Worm (Caenorhabditis elegans) whole organism, L2 larva: ENCODE results near the gene F14D7.9.
"Not testable (repeated sequence)": the region's sequence is repeated elsewhere in the genome, so short reads cannot be mapped to it uniquely, and the experiment has no call there.

ENCODE experiments used
- F13H6.1 ChIP-seq: sonication (generic microtip); optimal IDR thresholded peaks from 2 replicates; lab custom pipeline; 2016; ENCODE audit warnings: missing genetic modification characterization, missing compliant biosample characterization
- ZK546.5 ChIP-seq: sonication (generic microtip); optimal IDR thresholded peaks from 2 replicates; lab custom pipeline; 2017; ENCODE audit warnings: missing biosample characterization, missing genetic modification characterization
- aly-2 ChIP-seq: fragments of 150-350 bp; optimal IDR thresholded peaks from 2 replicates; lab custom pipeline; 2014; ENCODE audit warnings: missing biosample characterization, missing genetic modification characterization
- ceh-16 ChIP-seq: fragments of 150-350 bp; optimal IDR thresholded peaks from 2 replicates; lab custom pipeline; 2014; ENCODE audit warnings: missing biosample characterization, missing genetic modification characterization
- ceh-82 ChIP-seq: fragments of 150-350 bp; optimal IDR thresholded peaks from 2 replicates; lab custom pipeline; 2014; ENCODE audit warnings: missing biosample characterization, missing genetic modification characterization
- crh-2 ChIP-seq: sonication (generic microtip); optimal IDR thresholded peaks from 2 replicates; lab custom pipeline; 2017; ENCODE audit warnings: missing biosample characterization, missing genetic modification characterization
- egl-27 ChIP-seq: sonication (generic microtip); optimal IDR thresholded peaks from 3 replicates; lab custom pipeline; 2017; ENCODE audit warnings: missing biosample characterization, missing genetic modification reagents, missing genetic modification characterization
- elt-1 ChIP-seq: fragments of 150-350 bp; optimal IDR thresholded peaks from 2 replicates; lab custom pipeline; 2014; ENCODE audit warnings: missing biosample characterization, missing genetic modification characterization
- fos-1 ChIP-seq: fragments of 150-350 bp; optimal IDR thresholded peaks from 2 replicates; lab custom pipeline; 2014; ENCODE audit warnings: missing biosample characterization, missing genetic modification characterization
- lin-11 ChIP-seq: fragments of 150-350 bp; sonication (generic microtip); optimal IDR thresholded peaks from 2 replicates; lab custom pipeline; 2014; ENCODE audit warnings: missing biosample characterization, missing genetic modification characterization, inconsistent platforms, mixed read lengths
- lin-13 ChIP-seq: fragments of 150-350 bp; optimal IDR thresholded peaks from 2 replicates; lab custom pipeline; 2014; ENCODE audit warnings: missing biosample characterization, missing genetic modification reagents, missing genetic modification characterization
- lsy-2 ChIP-seq, 2 experiments: fragments of 150-350 bp in 1 of 2; sonication (generic microtip) in 1 of 2; optimal IDR thresholded peaks; 2 replicates each; lab custom pipeline; 2014 to 2017; ENCODE audit warnings: missing biosample characterization in 2 of 2, missing genetic modification characterization in 2 of 2
- mab-5 ChIP-seq: fragments of 150-350 bp; optimal IDR thresholded peaks from 2 replicates; lab custom pipeline; 2014; ENCODE audit warnings: missing biosample characterization, missing genetic modification characterization
- mbf-1 ChIP-seq: sonication (generic microtip); optimal IDR thresholded peaks from 2 replicates; lab custom pipeline; 2017; ENCODE audit warnings: missing biosample characterization, missing genetic modification characterization
- mdl-1 ChIP-seq, 2 experiments: fragments of 150-350 bp in 1 of 2; sonication (generic microtip) in 1 of 2; optimal IDR thresholded peaks; 2 replicates each; lab custom pipeline; 2017; ENCODE audit warnings: missing biosample characterization in 2 of 2, missing genetic modification characterization in 2 of 2
- nhr-10 ChIP-seq: sonication (generic microtip); optimal IDR thresholded peaks from 2 replicates; lab custom pipeline; 2017; ENCODE audit warnings: missing biosample characterization, missing genetic modification characterization
- nhr-11 ChIP-seq: fragments of 150-350 bp; optimal IDR thresholded peaks from 2 replicates; lab custom pipeline; 2014; ENCODE audit warnings: missing biosample characterization, missing genetic modification characterization
- nhr-237 ChIP-seq: fragments of 150-350 bp; optimal IDR thresholded peaks from 2 replicates; lab custom pipeline; 2014; ENCODE audit warnings: missing biosample characterization, missing genetic modification characterization
- nhr-6 ChIP-seq: fragments of 150-350 bp; optimal IDR thresholded peaks from 2 replicates; lab custom pipeline; 2014; ENCODE audit warnings: missing biosample characterization, missing genetic modification characterization
- peb-1 ChIP-seq: fragments of 150-350 bp; optimal IDR thresholded peaks from 2 replicates; lab custom pipeline; 2014; ENCODE audit warnings: missing biosample characterization, missing genetic modification characterization
- sem-4 ChIP-seq: fragments of 150-350 bp; optimal IDR thresholded peaks from 2 replicates; lab custom pipeline; 2014; ENCODE audit warnings: missing biosample characterization, missing genetic modification reagents, missing genetic modification characterization
- skn-1 ChIP-seq: sonication (generic microtip); optimal IDR thresholded peaks from 2 replicates; lab custom pipeline; 2017; ENCODE audit warnings: missing biosample characterization, missing genetic modification characterization
- snpc-4 ChIP-seq: fragments of 150-350 bp; optimal IDR thresholded peaks from 2 replicates; lab custom pipeline; 2014; ENCODE audit warnings: missing biosample characterization, missing genetic modification characterization
- unc-39 ChIP-seq: fragments of 150-350 bp; optimal IDR thresholded peaks from 2 replicates; lab custom pipeline; 2014; ENCODE audit warnings: missing biosample characterization, missing genetic modification characterization
- unc-55 ChIP-seq: fragments of 150-350 bp; sonication (generic microtip); optimal IDR thresholded peaks from 3 replicates; lab custom pipeline; 2014; ENCODE audit warnings: missing biosample characterization, missing genetic modification reagents, missing genetic modification characterization
- zag-1 ChIP-seq: fragments of 150-350 bp; optimal IDR thresholded peaks from 2 replicates; lab custom pipeline; 2014; ENCODE audit warnings: missing biosample characterization, missing genetic modification characterization
- ztf-1 ChIP-seq: fragments of 200-800 bp; sonication (Bioruptor generic); conservative IDR thresholded peaks from 2 replicates; pipeline ENCODE4 v1.3.6; 2022; ENCODE audit warnings: missing genetic modification characterization, missing compliant biosample characterization
- ztf-11 ChIP-seq: sonication (generic microtip); optimal IDR thresholded peaks from 2 replicates; lab custom pipeline; 2017; ENCODE audit warnings: missing biosample characterization, missing genetic modification characterization
- ztf-4 ChIP-seq: fragments of 150-350 bp; optimal IDR thresholded peaks from 2 replicates; lab custom pipeline; 2014; ENCODE audit warnings: missing biosample characterization, missing genetic modification characterization

The F14D7.9 gene

ce11 chrV:14301076-14301475, 6.6 kb downstream of the F14D7.9 start, which contains the start of gene F14D7.6:
F14D7.6 (plus strand) TSS chrV:14301413.
- TF ChIP-seq fos-1 (tag; lab: Kevin White, UChicago) (peak; percentile 52), ceh-82 (tag; lab: Kevin White, UChicago) (no peak)

DNA sequence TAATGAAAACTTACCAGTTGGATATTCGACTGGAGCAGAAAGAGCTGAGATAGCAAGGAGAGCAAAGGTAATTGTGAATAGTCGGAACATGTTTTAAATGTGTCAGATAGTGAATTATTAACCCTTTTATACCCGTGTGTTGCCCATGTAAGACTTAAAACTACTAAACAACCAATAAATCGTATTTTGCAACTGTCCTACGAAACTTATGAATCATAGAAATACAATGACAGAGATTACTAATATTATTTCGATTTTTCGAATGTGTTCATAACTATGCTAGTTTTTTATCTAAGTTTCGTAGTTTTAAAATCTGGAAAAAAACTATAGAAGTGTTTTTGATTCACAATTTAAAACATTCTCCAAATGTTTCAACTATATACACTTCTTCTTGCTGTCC, 12.3 kb downstream of the F14D7.9 start, which contains the start of gene spig-4:
spig-4 (minus strand) TSS at position 101 of the 400 bp plus-strand sequence.
- not testable (repeated sequence) for TF ChIP-seq crh-2 (tag; lab: Kevin White, UChicago); zag-1 (tag; lab: Kevin White, UChicago); lsy-2 (tag; optimal IDR thresholded peaks at IDR 0.05; lab: Kevin White, UChicago)

DNA sequence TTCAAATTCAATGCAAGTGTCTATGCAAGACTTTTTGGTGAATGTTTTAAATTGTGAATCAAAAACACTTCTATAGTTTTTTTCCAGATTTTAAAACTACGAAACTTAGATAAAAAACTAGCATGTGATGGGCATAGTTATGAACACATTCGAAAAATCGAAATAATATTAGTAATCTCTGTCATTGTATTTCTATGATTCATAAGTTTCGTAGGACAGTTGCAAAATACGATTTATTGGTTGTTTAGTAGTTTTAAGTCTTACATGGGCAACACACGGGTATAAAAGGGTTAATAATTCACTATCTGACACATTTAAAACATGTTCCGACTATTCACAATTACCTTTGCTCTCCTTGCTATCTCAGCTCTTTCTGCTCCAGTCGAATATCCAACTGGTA, 13.7 kb downstream of the F14D7.9 start, which contains the start of gene spig-5:
spig-5 (plus strand) TSS at position 301 of the 400 bp plus-strand sequence.
- not testable (repeated sequence) for TF ChIP-seq lsy-2 (tag; optimal IDR thresholded peaks at IDR 0.05; lab: Kevin White, UChicago); lin-11 (tag; lab: Kevin White, UChicago); ztf-11 (tag; lab: Kevin White, UChicago)

ce11 chrV:14309632-14310031, 15.1 kb downstream of the F14D7.9 start, which contains the start of gene F14D7.14:
F14D7.14 (plus strand) TSS chrV:14309932.
- TF ChIP-seq skn-1, ztf-11, sem-4 (tag; lab: Kevin White, UChicago): not testable (repeated sequence)

DNA sequence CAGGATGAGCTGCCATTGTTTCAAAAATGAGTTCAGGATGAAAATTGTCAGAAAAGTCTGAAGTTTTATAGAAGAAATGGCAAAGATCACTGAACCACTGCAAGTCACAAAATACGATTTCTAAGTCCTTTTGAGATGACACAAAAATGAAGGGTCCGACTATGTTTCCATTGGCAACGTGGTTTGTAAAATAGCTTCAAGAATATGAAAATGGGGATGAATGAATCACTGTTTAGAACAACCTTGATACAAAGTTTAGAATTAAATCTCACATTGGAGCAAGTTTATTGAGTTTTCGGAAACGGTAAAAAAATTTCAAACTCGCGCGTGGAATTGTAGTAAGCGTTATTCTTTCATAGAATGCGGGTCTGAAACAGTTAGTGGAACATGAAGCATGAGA, 16.6 kb downstream of the F14D7.9 start, which contains the start of gene ddn-3:
ddn-3 (minus strand) TSS at position 101 of the 400 bp plus-strand sequence.
- TF ChIP-seq elt-1 (no peak), ztf-4 (tag; lab: Kevin White, UChicago) (no peak), snpc-4 (tag; lab: Kevin White, UChicago) (no peak), aly-2 (tag; lab: Kevin White, UChicago) (no peak), unc-39 (tag; lab: Kevin White, UChicago) (no peak)

DNA sequence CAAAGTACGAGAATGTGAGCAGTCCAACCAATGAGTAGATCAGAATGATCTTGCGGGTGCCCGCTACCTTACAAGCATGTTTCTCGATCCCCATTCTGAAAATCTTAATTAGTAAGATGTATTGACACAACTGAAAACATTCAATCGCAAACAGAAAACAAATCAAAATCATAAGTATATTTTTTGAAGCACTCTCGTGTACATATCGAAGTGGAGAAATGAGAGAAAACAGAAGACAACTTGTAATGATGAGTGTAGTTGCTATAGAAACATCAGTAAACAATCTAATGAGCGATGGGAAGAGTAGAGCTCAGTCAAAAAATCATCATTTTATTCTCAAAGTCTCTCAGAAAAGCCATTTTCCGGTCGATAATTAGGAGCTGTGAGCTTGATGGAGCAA, 18.2 kb downstream of the F14D7.9 start, which contains the start of gene F14D7.8:
F14D7.8 (minus strand) TSS at position 101 of the 400 bp plus-strand sequence.
- TF ChIP-seq nhr-11 (tag; lab: Kevin White, UChicago) (no peak), ztf-1 (GFP tag; lab: Robert Waterston, UW) (no peak), peb-1 (tag; lab: Kevin White, UChicago) (no peak), nhr-6 (no peak), lsy-2 (tag; optimal IDR thresholded peaks at IDR 0.05; lab: Kevin White, UChicago) (no peak), egl-27 (tag; lab: Kevin White, UChicago) (no peak), unc-55 (no peak), nhr-237 (tag; lab: Kevin White, UChicago) (no peak), lin-11 (tag; lab: Kevin White, UChicago) (no peak), F13H6.1 (tag; lab: Kevin White, UChicago) (no peak), ztf-11 (tag; lab: Kevin White, UChicago) (no peak)
- TF ChIP-seq, all 48 proteins: peak for 0

ce11 chrV:14314236-14314635, 19.7 kb downstream of the F14D7.9 start, which contains the start of gene F47B8.1:
F47B8.1 (minus strand) TSS chrV:14314336.
- no peak for TF ChIP-seq ztf-1 (GFP tag; lab: Robert Waterston, UW)

- TF ChIP-seq mdl-1 (tag; optimal IDR thresholded peaks at IDR 0.05; lab: Kevin White, UChicago): no peak
- no peak for TF ChIP-seq ztf-11 (tag; lab: Kevin White, UChicago)
- TF ChIP-seq nhr-10 (tag; lab: Kevin White, UChicago): no peak
- no peak for TF ChIP-seq elt-1
- TF ChIP-seq mab-5: no peak
- TF ChIP-seq lin-13: no peak
- no peak for TF ChIP-seq mbf-1 (tag; lab: Kevin White, UChicago)
- no peak for TF ChIP-seq ZK546.5 (tag; lab: Kevin White, UChicago)
- TF ChIP-seq ceh-16 (tag; lab: Kevin White, UChicago): no peak
These were observed 22.0 kb downstream of the F14D7.9 start, which contains the start of gene F47B8.2 for ce11 chrV:14316525-14316924. F47B8.2 (minus strand) TSS chrV:14316625.
